Fruit fly (Drosophila melanogaster): Measurements from ENCODE around the gene Max.

The Max gene

dm6 chr3L:19229491-19229890 lies 34.5 kb downstream of the Max start:
- no peak for TF ChIP-seq noc (tag; optimal IDR thresholded peaks at IDR 0.05)

dm6 chr3L:19228857-19229398 lies 35.1 kb downstream of the Max start:
- no peak for TF ChIP-seq noc (tag; optimal IDR thresholded peaks at IDR 0.05)

dm6 chr3L:19228371-19228817 lies 35.6 kb downstream of the Max start:
- no peak for TF ChIP-seq noc (tag; optimal IDR thresholded peaks at IDR 0.05)

- TF ChIP-seq noc (tag; optimal IDR thresholded peaks at IDR 0.05): no peak
Observed at dm6 chr3L:19225687-19226086, 38.3 kb downstream of the Max start.

- no peak for TF ChIP-seq noc (tag; optimal IDR thresholded peaks at IDR 0.05)
Observed at dm6 chr3L:19221455-19221854, 42.5 kb downstream of the Max start.

DNA sequence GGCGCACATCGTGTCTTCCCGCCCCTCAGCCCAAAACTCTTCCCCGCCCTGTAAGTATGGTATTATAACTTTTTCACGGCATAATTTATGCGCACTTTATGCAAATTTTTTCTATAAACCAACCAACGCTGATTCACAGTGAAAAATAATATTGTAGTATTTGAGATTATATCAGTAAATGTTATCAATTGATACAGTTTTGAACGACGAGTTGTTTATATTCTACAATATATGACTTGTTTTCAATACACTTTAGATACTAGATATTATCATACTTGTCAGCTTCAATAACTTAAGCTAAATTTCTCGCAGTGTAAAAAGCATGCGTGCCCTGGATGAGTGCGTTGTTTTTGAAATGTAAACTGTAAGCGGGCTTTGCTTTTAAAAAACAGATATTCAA lies 47.6 kb downstream of the Max start:
- no peak for TF ChIP-seq noc (tag; optimal IDR thresholded peaks at IDR 0.05)

DNA sequence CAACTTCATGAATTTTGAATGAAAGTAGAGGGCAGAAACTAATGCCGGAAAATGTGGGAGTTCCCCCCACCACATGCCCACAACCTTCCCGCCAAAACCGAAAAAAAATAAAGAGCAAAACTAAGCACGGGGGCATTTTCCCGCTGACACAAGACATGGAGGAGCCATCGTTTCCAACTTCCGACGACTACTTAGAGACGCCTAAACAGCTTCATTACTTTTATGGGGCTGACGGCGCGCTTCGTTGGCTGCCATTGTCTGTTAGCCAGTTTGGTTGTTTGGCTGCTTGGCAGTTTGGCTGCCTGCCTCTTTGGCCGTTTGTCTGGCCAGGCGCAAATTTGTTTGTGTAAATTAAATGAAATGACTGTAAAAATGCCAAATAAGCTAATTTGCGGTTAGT lies 49.8 kb downstream of the Max start:
- no peak for TF ChIP-seq noc (tag; optimal IDR thresholded peaks at IDR 0.05)
